Fruit fly (Drosophila melanogaster) whole organism, wandering third instar larva: ENCODE results near the gene RecQ4.

ENCODE experiments used
- Abd-B ChIP-seq: fragments of >200 bp; optimal IDR thresholded peaks from 2 replicates; lab custom pipeline; 2017; ENCODE audit warnings: missing biosample characterization, missing genetic modification characterization
- CG32264 ChIP-seq: fragments of 200-800 bp; sonication (Bioruptor generic); optimal IDR thresholded peaks from 2 replicates; lab custom pipeline; 2016; ENCODE audit warnings: missing biosample characterization, missing genetic modification characterization
- CG9705 ChIP-seq: fragments of 200-800 bp; sonication (Bioruptor generic); optimal IDR thresholded peaks from 2 replicates; lab custom pipeline; 2018; ENCODE audit warnings: missing biosample characterization, mild to moderate bottlenecking, missing genetic modification characterization
- CrebA ChIP-seq: fragments of 200-800 bp; sonication (Bioruptor generic); optimal IDR thresholded peaks from 2 replicates; lab custom pipeline; 2016; ENCODE audit warnings: missing biosample characterization, mild to moderate bottlenecking, missing genetic modification characterization, borderline replicate concordance
- Dfd ChIP-seq: fragments of >200 bp; optimal IDR thresholded peaks from 2 replicates; lab custom pipeline; 2017; ENCODE audit warnings: missing biosample characterization, missing genetic modification characterization
- Dif ChIP-seq: fragments of 200-275, 200-300 bp; sonication (Bioruptor generic); optimal IDR thresholded peaks from 2 replicates; lab custom pipeline; 2018; ENCODE audit warnings: missing biosample characterization, missing genetic modification characterization; ENCODE audit not compliant: partially characterized antibody
- GATAd ChIP-seq: sonication (Bioruptor generic); optimal IDR thresholded peaks from 2 replicates; lab custom pipeline; 2016; ENCODE audit warnings: missing biosample characterization, missing genetic modification characterization
- HLH106 ChIP-seq: fragments of 200-800 bp; optimal IDR thresholded peaks from 3 replicates; lab custom pipeline; 2019; ENCODE audit warnings: missing biosample characterization, mild to moderate bottlenecking, missing genetic modification characterization, moderate library complexity
- Hnf4 ChIP-seq: fragments of 200-800 bp; sonication (Bioruptor generic); optimal IDR thresholded peaks from 2 replicates; lab custom pipeline; 2016; ENCODE audit warnings: missing biosample characterization, mild to moderate bottlenecking, missing genetic modification characterization
- Hr78 ChIP-seq: fragments of >200 bp; optimal IDR thresholded peaks from 2 replicates; lab custom pipeline; 2017; ENCODE audit warnings: missing biosample characterization, missing genetic modification characterization
- Hr83 ChIP-seq: fragments of 200-300 bp; sonication (Bioruptor generic); optimal IDR thresholded peaks from 2 replicates; lab custom pipeline; 2016; ENCODE audit warnings: missing biosample characterization, mild to moderate bottlenecking, missing genetic modification characterization, moderate library complexity; ENCODE audit not compliant: poor library complexity, severe bottlenecking
- Jra ChIP-seq: sonication (Bioruptor generic); optimal IDR thresholded peaks from 2 replicates; lab custom pipeline; 2016; ENCODE audit warnings: missing biosample characterization, missing genetic modification characterization
- Mio ChIP-seq: sonication (Bioruptor generic); optimal IDR thresholded peaks from 2 replicates; lab custom pipeline; 2016; ENCODE audit warnings: missing biosample characterization, missing genetic modification characterization
- Myc ChIP-seq: fragments of >200 bp; optimal IDR thresholded peaks from 2 replicates; lab custom pipeline; 2017
- N ChIP-seq: fragments of >200 bp; optimal IDR thresholded peaks from 2 replicates; lab custom pipeline; 2018; ENCODE audit warnings: missing biosample characterization, missing external identifiers, missing genetic modification characterization
- OdsH ChIP-seq: fragments of 200-800 bp; sonication (Bioruptor generic); optimal IDR thresholded peaks from 2 replicates; lab custom pipeline; 2016; ENCODE audit warnings: missing biosample characterization, mild to moderate bottlenecking, missing genetic modification characterization
- Rel ChIP-seq, 2 experiments: fragments of 200-800 bp; sonication (Bioruptor generic) in 1 of 2; optimal IDR thresholded peaks; 2 replicates in 1 of 2; 3 replicates in 1 of 2; lab custom pipeline; 2016 to 2019; ENCODE audit warnings: mild to moderate bottlenecking in 2 of 2, missing biosample characterization in 2 of 2, missing genetic modification characterization in 2 of 2, moderate library complexity in 1 of 2
- Sp1 ChIP-seq: fragments of 200-800 bp; sonication (Bioruptor generic); optimal IDR thresholded peaks from 3 replicates; lab custom pipeline; 2019; ENCODE audit warnings: missing biosample characterization, mild to moderate bottlenecking, missing genetic modification characterization, moderate library complexity
- Vsx2 ChIP-seq: fragments of 200-300, 225-300 bp; sonication (Bioruptor generic); optimal IDR thresholded peaks from 2 replicates; lab custom pipeline; 2018; ENCODE audit warnings: missing biosample characterization, missing genetic modification characterization; ENCODE audit not compliant: partially characterized antibody
- br ChIP-seq: fragments of 200-800 bp; sonication (Bioruptor generic); optimal IDR thresholded peaks from 2 replicates; lab custom pipeline; 2016; ENCODE audit warnings: missing biosample characterization, missing genetic modification characterization
- brk ChIP-seq: fragments of 200-800 bp; sonication (Bioruptor generic); optimal IDR thresholded peaks from 2 replicates; lab custom pipeline; 2016; ENCODE audit warnings: missing biosample characterization, mild to moderate bottlenecking, missing genetic modification characterization
- dl ChIP-seq, 2 experiments: fragments of 175-275, 200-275 bp in 1 of 2; fragments of 200-275 bp in 1 of 2; sonication (Bioruptor generic); optimal IDR thresholded peaks; lab custom pipeline; 2018; ENCODE audit warnings: mild to moderate bottlenecking in 2 of 2, missing biosample characterization in 2 of 2, missing genetic modification characterization in 2 of 2, moderate library complexity in 2 of 2; ENCODE audit not compliant: partially characterized antibody in 2 of 2, insufficient read depth in 1 of 2
- dmrt93B ChIP-seq: fragments of 200-800 bp; sonication (Bioruptor generic); optimal IDR thresholded peaks from 2 replicates; lab custom pipeline; 2018; ENCODE audit warnings: missing biosample characterization, mild to moderate bottlenecking, missing genetic modification characterization
- dsf ChIP-seq: sonication (Bioruptor generic); optimal IDR thresholded peaks from 2 replicates; lab custom pipeline; 2016; ENCODE audit warnings: missing biosample characterization, missing genetic modification characterization, borderline replicate concordance
- ey ChIP-seq: fragments of 200-800 bp; sonication (Bioruptor generic); optimal IDR thresholded peaks from 2 replicates; lab custom pipeline; 2016; ENCODE audit warnings: missing biosample characterization, missing genetic modification characterization
- foxo ChIP-seq, 2 experiments: fragments of 200-800 bp; sonication (Bioruptor generic); optimal IDR thresholded peaks; 2 replicates in 1 of 2; 3 replicates in 1 of 2; lab custom pipeline; 2016 to 2017; ENCODE audit warnings: missing biosample characterization in 2 of 2, missing genetic modification characterization in 2 of 2
- fru ChIP-seq: fragments of 200-800 bp; sonication (Bioruptor generic); optimal IDR thresholded peaks from 3 replicates; lab custom pipeline; 2016; ENCODE audit warnings: missing biosample characterization, mild to moderate bottlenecking, missing genetic modification characterization
- h ChIP-seq: fragments of 200-800 bp; sonication (Bioruptor generic); optimal IDR thresholded peaks from 3 replicates; lab custom pipeline; 2016; ENCODE audit warnings: missing biosample characterization, mild to moderate bottlenecking, missing genetic modification characterization
- jim ChIP-seq: fragments of 175-275, 200-325 bp; sonication (Bioruptor generic); optimal IDR thresholded peaks from 2 replicates; lab custom pipeline; 2016; ENCODE audit warnings: missing biosample characterization, mild to moderate bottlenecking, missing genetic modification characterization
- lola ChIP-seq: fragments of >200 bp; optimal IDR thresholded peaks from 2 replicates; lab custom pipeline; 2017; ENCODE audit warnings: missing biosample characterization, missing genetic modification characterization
- pan ChIP-seq: fragments of >200 bp; optimal IDR thresholded peaks from 2 replicates; lab custom pipeline; 2017
- psq ChIP-seq: fragments of 200-800 bp; sonication (Bioruptor generic); optimal IDR thresholded peaks from 3 replicates; lab custom pipeline; 2017; ENCODE audit warnings: missing biosample characterization, mild to moderate bottlenecking, missing genetic modification characterization, moderate library complexity
- rgr ChIP-seq: fragments of 200-800 bp; sonication (Bioruptor generic); optimal IDR thresholded peaks from 3 replicates; lab custom pipeline; 2016; ENCODE audit warnings: missing biosample characterization, mild to moderate bottlenecking, missing genetic modification characterization
- sage ChIP-seq: fragments of 200-800 bp; sonication (Bioruptor generic); optimal IDR thresholded peaks from 2 replicates; lab custom pipeline; 2016; ENCODE audit warnings: missing biosample characterization, mild to moderate bottlenecking, missing genetic modification characterization
- sv ChIP-seq: fragments of 200-800 bp; sonication (Bioruptor generic); optimal IDR thresholded peaks from 3 replicates; lab custom pipeline; 2016; ENCODE audit warnings: missing biosample characterization, missing genetic modification characterization
- tai ChIP-seq: sonication (Bioruptor generic); optimal IDR thresholded peaks from 2 replicates; lab custom pipeline; 2016; ENCODE audit warnings: missing biosample characterization, missing genetic modification characterization
- usp ChIP-seq: fragments of >200 bp; optimal IDR thresholded peaks from 2 replicates; lab custom pipeline; 2017; ENCODE audit warnings: missing biosample characterization, missing genetic modification characterization
- woc ChIP-seq: sonication (Bioruptor generic); optimal IDR thresholded peaks from 2 replicates; lab custom pipeline; 2016; ENCODE audit warnings: missing biosample characterization, mild to moderate bottlenecking, missing genetic modification characterization

RecQ4 gene

dm6 chr3L:8128396-8129050 lies 47.3 kb downstream of the RecQ4 start:
- TF ChIP-seq dmrt93B (GFP tag; lab: Kevin White, UChicago) (no peak), sage (GFP tag; lab: Kevin White, UChicago) (no peak), dsf (GFP tag; lab: Kevin White, UChicago) (no peak), br (GFP tag; lab: Kevin White, UChicago) (no peak), N (GFP tag; lab: Kevin White, UChicago) (no peak), tai (no peak), h (GFP tag; lab: Kevin White, UChicago) (peak; percentile 44), ey (no peak), brk (GFP tag; lab: Kevin White, UChicago) (no peak), Sp1 (GFP tag; lab: Kevin White, UChicago) (no peak), CG32264 (no peak), GATAd (no peak), Jra (no peak), CG9705 (GFP tag; lab: Kevin White, UChicago) (no peak), lola (no peak), Hr83 (peak; percentile 50), fru (no peak), psq (GFP tag; lab: Kevin White, UChicago) (no peak), Dfd (no peak), Dif (no peak), rgr (GFP tag; lab: Kevin White, UChicago) (no peak), jim (GFP tag; lab: Kevin White, UChicago) (no peak), Hnf4 (peak; percentile 89), CrebA (GFP tag; lab: Kevin White, UChicago) (no peak), sv (GFP tag; lab: Kevin White, UChicago) (no peak), foxo (GFP tag; optimal IDR thresholded peaks at IDR 0.05; lab: Kevin White, UChicago) (no peak), HLH106 (peak; percentile 60), dl (GFP tag; optimal IDR thresholded peaks at IDR 0.05; lab: Kevin White, UChicago; ENCODE audit: insufficient read depth in 1 of 2, partially characterized antibody in 2 of 2) (no peak), woc (no peak), Myc (lab: Kevin White, UChicago) (no peak), pan (lab: Kevin White, UChicago) (no peak), usp (GFP tag; lab: Kevin White, UChicago) (no peak), Hr78 (GFP tag; lab: Kevin White, UChicago) (no peak), OdsH (GFP tag; lab: Kevin White, UChicago) (peak; percentile 12), Vsx2 (peak; percentile 23), Mio (GFP tag; lab: Kevin White, UChicago) (no peak), Rel (GFP tag; optimal IDR thresholded peaks at IDR 0.05; lab: Kevin White, UChicago) (no peak), Rel (tag; optimal IDR thresholded peaks at IDR 0.05; lab: Kevin White, UChicago) (peak; percentile 91), Abd-B (no peak)

- no peak for TF ChIP-seq Abd-B
- TF ChIP-seq Mio (GFP tag; lab: Kevin White, UChicago): no peak
- no peak for TF ChIP-seq tai
- no peak for TF ChIP-seq dl (GFP tag; optimal IDR thresholded peaks at IDR 0.05; lab: Kevin White, UChicago; ENCODE audit: insufficient read depth in 1 of 2, partially characterized antibody in 2 of 2)
- peak; percentile 90 for TF ChIP-seq Vsx2
- peak; percentile 85 for TF ChIP-seq sv (GFP tag; lab: Kevin White, UChicago)
- peak; percentile 39 for TF ChIP-seq Myc (lab: Kevin White, UChicago)
- peak; percentile 87 for TF ChIP-seq Hnf4
- TF ChIP-seq dsf (GFP tag; lab: Kevin White, UChicago): peak; percentile 75
- peak; percentile 83 for TF ChIP-seq Jra
- TF ChIP-seq Hr83: no peak
- TF ChIP-seq GATAd: peak; percentile 80
- peak; percentile 91 for TF ChIP-seq CG9705 (GFP tag; lab: Kevin White, UChicago)
- TF ChIP-seq Sp1 (GFP tag; lab: Kevin White, UChicago): peak; percentile 92
- TF ChIP-seq foxo (GFP tag; optimal IDR thresholded peaks at IDR 0.05; lab: Kevin White, UChicago): peak in 1 of 2 experiments; percentile 95
- TF ChIP-seq jim (GFP tag; lab: Kevin White, UChicago): peak; percentile 28
- TF ChIP-seq psq (GFP tag; lab: Kevin White, UChicago): peak; percentile 91
- TF ChIP-seq ey: peak; percentile 83
- TF ChIP-seq dmrt93B (GFP tag; lab: Kevin White, UChicago): peak; percentile 87
- TF ChIP-seq Dif: peak; percentile 32
- no peak for TF ChIP-seq brk (GFP tag; lab: Kevin White, UChicago)
- TF ChIP-seq sage (GFP tag; lab: Kevin White, UChicago): peak; percentile 80
- TF ChIP-seq br (GFP tag; lab: Kevin White, UChicago): peak; percentile 83
- peak; percentile 95 for TF ChIP-seq rgr (GFP tag; lab: Kevin White, UChicago)
- no peak for TF ChIP-seq Dfd
- peak; percentile 88 for TF ChIP-seq OdsH (GFP tag; lab: Kevin White, UChicago)
- peak; percentile 95 for TF ChIP-seq HLH106
- TF ChIP-seq Rel (GFP tag; optimal IDR thresholded peaks at IDR 0.05; lab: Kevin White, UChicago): peak; percentile 83
- peak; percentile 84 for TF ChIP-seq Rel (tag; optimal IDR thresholded peaks at IDR 0.05; lab: Kevin White, UChicago)
- no peak for TF ChIP-seq lola
- TF ChIP-seq woc: no peak
- TF ChIP-seq fru: peak; percentile 90
- no peak for TF ChIP-seq usp (GFP tag; lab: Kevin White, UChicago)
- TF ChIP-seq CrebA (GFP tag; lab: Kevin White, UChicago): no peak
- TF ChIP-seq N (GFP tag; lab: Kevin White, UChicago): no peak
- peak; percentile 91 for TF ChIP-seq h (GFP tag; lab: Kevin White, UChicago)
- peak; percentile 67 for TF ChIP-seq CG32264
- TF ChIP-seq Hr78 (GFP tag; lab: Kevin White, UChicago): no peak
- no peak for TF ChIP-seq pan (lab: Kevin White, UChicago)
These were observed 48.0 kb downstream of the RecQ4 start, which contains the start of the genes Cds and Uba2 for dm6 chr3L:8127712-8128210. TSS of gene Cds (plus strand) at chr3L:8127762. TSS of gene Uba2 (minus strand) at chr3L:8127818.
